Fruit fly (Drosophila melanogaster) whole organism, embryonic: Measurements from ENCODE around the gene Sulf1.
A peak's percentile ranks its signal among the peaks of the same experiment; 100 is the strongest.

Experiments used
- ATbp ChIP-seq: fragments of 200-800 bp; sonication (Bioruptor generic); optimal IDR thresholded peaks from 2 replicates; lab custom pipeline; 2017; ENCODE audit warnings: missing biosample characterization, mild to moderate bottlenecking, missing genetic modification characterization, missing genetic modification reagents
- Bgb ChIP-seq: fragments of 200-800 bp; sonication (Bioruptor generic); IDR thresholded peaks from 2 replicates; pipeline ENCODE4 v1.3.6; 2022; ENCODE audit warnings: missing biosample characterization, missing genetic modification characterization; ENCODE audit not compliant: partially characterized antibody
- BtbVII ChIP-seq: fragments of 200-800 bp; sonication (Bioruptor generic); optimal IDR thresholded peaks from 3 replicates; lab custom pipeline; 2017; ENCODE audit warnings: missing biosample characterization, mild to moderate bottlenecking, missing genetic modification characterization
- CG10267 ChIP-seq: fragments of 200-800 bp; sonication (Bioruptor generic); optimal IDR thresholded peaks from 2 replicates; lab custom pipeline; 2018; ENCODE audit warnings: missing biosample characterization, mild to moderate bottlenecking, missing genetic modification characterization, moderate library complexity
- CG10366 ChIP-seq: fragments of 200-800 bp; sonication (Bioruptor generic); IDR thresholded peaks from 2 replicates; pipeline ENCODE4 v1.3.6; 2022; ENCODE audit warnings: missing biosample characterization, missing genetic modification characterization
- CG12391 ChIP-seq: fragments of 200-800 bp; sonication (Bioruptor generic); optimal IDR thresholded peaks from 3 replicates; lab custom pipeline; 2018; ENCODE audit warnings: missing biosample characterization, mild to moderate bottlenecking, missing genetic modification characterization, moderate library complexity
- CG12744 ChIP-seq: fragments of 200-800 bp; sonication (Bioruptor generic); optimal IDR thresholded peaks from 2 replicates; lab custom pipeline; 2016; ENCODE audit warnings: missing biosample characterization, missing genetic modification characterization
- CG15073 ChIP-seq: fragments of 200-800 bp; sonication (Bioruptor generic); optimal IDR thresholded peaks from 2 replicates; lab custom pipeline; 2016; ENCODE audit warnings: missing biosample characterization, missing genetic modification characterization
- CG1529 ChIP-seq: fragments of 200-800 bp; sonication (Bioruptor generic); optimal IDR thresholded peaks from 3 replicates; lab custom pipeline; 2018; ENCODE audit warnings: missing biosample characterization, missing genetic modification characterization
- CG15696 ChIP-seq: fragments of 200-800 bp; sonication (Bioruptor generic); optimal IDR thresholded peaks from 2 replicates; lab custom pipeline; 2019; ENCODE audit warnings: missing biosample characterization, mild to moderate bottlenecking, missing genetic modification characterization, moderate library complexity
- CG17568 ChIP-seq: fragments of 200-800 bp; sonication (Bioruptor generic); optimal IDR thresholded peaks from 2 replicates; lab custom pipeline; 2018; ENCODE audit warnings: missing biosample characterization, mild to moderate bottlenecking, missing genetic modification characterization, moderate library complexity
- CG17912 ChIP-seq: fragments of 200-800 bp; sonication (Bioruptor generic); optimal IDR thresholded peaks from 2 replicates; lab custom pipeline; 2018; ENCODE audit warnings: missing biosample characterization, mild to moderate bottlenecking, missing genetic modification characterization
- CG2116 ChIP-seq: fragments of 200-800 bp; sonication (Bioruptor generic); optimal IDR thresholded peaks from 3 replicates; lab custom pipeline; 2018; ENCODE audit warnings: missing biosample characterization, mild to moderate bottlenecking, missing genetic modification characterization
- CG32532 ChIP-seq: fragments of 200-800 bp; sonication (Bioruptor generic); IDR thresholded peaks from 2 replicates; pipeline ENCODE4 v1.3.6; 2022; ENCODE audit warnings: missing biosample characterization, missing genetic modification characterization
- CG3281 ChIP-seq: fragments of 200-800 bp; sonication (Bioruptor generic); optimal IDR thresholded peaks from 3 replicates; lab custom pipeline; 2017; ENCODE audit warnings: missing biosample characterization, mild to moderate bottlenecking, missing genetic modification characterization
- CG33557 ChIP-seq: fragments of 200-800 bp; sonication (Bioruptor generic); optimal IDR thresholded peaks from 2 replicates; lab custom pipeline; 2019; ENCODE audit warnings: missing biosample characterization, mild to moderate bottlenecking, missing genetic modification characterization, moderate library complexity
- CG3407 ChIP-seq: fragments of 200-800 bp; sonication (Bioruptor generic); optimal IDR thresholded peaks from 2 replicates; lab custom pipeline; 2018; ENCODE audit warnings: missing biosample characterization, mild to moderate bottlenecking, missing genetic modification characterization
- CG34422 ChIP-seq: fragments of 200-800 bp; sonication (Bioruptor generic); IDR thresholded peaks from 3 replicates; pipeline ENCODE4 v1.3.6; 2022; ENCODE audit warnings: missing biosample characterization, missing genetic modification characterization
- CG3995 ChIP-seq: fragments of 200-800 bp; sonication (Bioruptor generic); optimal IDR thresholded peaks from 3 replicates; lab custom pipeline; 2016; ENCODE audit warnings: missing biosample characterization, missing genetic modification characterization
- CG6254 ChIP-seq: fragments of 200-800 bp; sonication (Bioruptor generic); optimal IDR thresholded peaks from 3 replicates; lab custom pipeline; 2017; ENCODE audit warnings: mild to moderate bottlenecking, missing biosample characterization, missing genetic modification reagents, missing genetic modification characterization
- CG8388 ChIP-seq: fragments of 200-800 bp; sonication (Bioruptor generic); optimal IDR thresholded peaks from 2 replicates; lab custom pipeline; 2019; ENCODE audit warnings: missing biosample characterization, mild to moderate bottlenecking, missing genetic modification characterization, moderate library complexity
- CG8478 ChIP-seq: fragments of >200 bp; optimal IDR thresholded peaks from 2 replicates; lab custom pipeline; 2018
- CG8944 ChIP-seq: fragments of 200-800 bp; sonication (Bioruptor generic); optimal IDR thresholded peaks from 3 replicates; lab custom pipeline; 2016; ENCODE audit warnings: missing biosample characterization, missing genetic modification characterization
- CG9215 ChIP-seq: fragments of 200-800 bp; sonication (Bioruptor generic); IDR thresholded peaks from 2 replicates; pipeline ENCODE4 v1.3.6; 2022; ENCODE audit warnings: missing biosample characterization, missing genetic modification characterization
- CG9932 ChIP-seq: fragments of 200-800 bp; sonication (Bioruptor generic); IDR thresholded peaks from 2 replicates; pipeline ENCODE4 v1.3.6; 2022; ENCODE audit warnings: missing biosample characterization, missing genetic modification characterization
- CrebB ChIP-seq: fragments of 200-800 bp; sonication (Bioruptor generic); optimal IDR thresholded peaks from 3 replicates; lab custom pipeline; 2018; ENCODE audit warnings: missing biosample characterization, mild to moderate bottlenecking, missing genetic modification characterization
- D19A ChIP-seq: fragments of 200-800 bp; optimal IDR thresholded peaks from 3 replicates; lab custom pipeline; 2019; ENCODE audit warnings: missing biosample characterization, mild to moderate bottlenecking, missing genetic modification characterization, moderate library complexity
- Dad ChIP-seq: fragments of 200-800 bp; sonication (Bioruptor generic); optimal IDR thresholded peaks from 3 replicates; lab custom pipeline; 2016; ENCODE audit warnings: missing biosample characterization, missing genetic modification characterization
- Drgx ChIP-seq: fragments of 200-800 bp; sonication (Bioruptor generic); IDR thresholded peaks from 2 replicates; pipeline ENCODE4 v1.3.6; 2022; ENCODE audit warnings: missing biosample characterization, missing genetic modification characterization
- Eip74EF ChIP-seq, 2 experiments: fragments of 200-800 bp in 1 of 2; fragments of >200 bp in 1 of 2; sonication (Bioruptor generic) in 1 of 2; optimal IDR thresholded peaks; 2 replicates each; lab custom pipeline; 2017 to 2019; ENCODE audit warnings: missing biosample characterization in 2 of 2, missing genetic modification characterization in 2 of 2, mild to moderate bottlenecking in 1 of 2, moderate library complexity in 1 of 2
- Ets97D ChIP-seq: fragments of 200-800 bp; sonication (Bioruptor generic); optimal IDR thresholded peaks from 3 replicates; lab custom pipeline; 2016; ENCODE audit warnings: missing biosample characterization, missing genetic modification characterization
- Fer1 ChIP-seq: fragments of 200-800 bp; sonication (Bioruptor generic); optimal IDR thresholded peaks from 2 replicates; lab custom pipeline; 2017; ENCODE audit warnings: missing biosample characterization, mild to moderate bottlenecking, missing genetic modification characterization
- Lim3 ChIP-seq: fragments of 200-800 bp; sonication (Bioruptor generic); IDR thresholded peaks from 2 replicates; pipeline ENCODE4 v1.3.6; 2022; ENCODE audit warnings: missing biosample characterization, missing genetic modification characterization
- Med ChIP-seq: fragments of 200-800 bp; sonication (Bioruptor generic); peaks from one replicate; lab custom pipeline; 2016; ENCODE audit warnings: missing biosample characterization, missing genetic modification characterization, mild to moderate bottlenecking, inconsistent platforms, moderate library complexity
- NfI ChIP-seq: fragments of 200-800 bp; sonication (Bioruptor generic); optimal IDR thresholded peaks from 3 replicates; lab custom pipeline; 2018; ENCODE audit warnings: missing biosample characterization, mild to moderate bottlenecking, missing genetic modification characterization, moderate library complexity
- Sin3A ChIP-seq: fragments of >200 bp; optimal IDR thresholded peaks from 2 replicates; lab custom pipeline; 2018
- Xrp1 ChIP-seq: fragments of 200-800 bp; sonication (Bioruptor generic); IDR thresholded peaks from 2 replicates; pipeline ENCODE4 v1.3.6; 2022; ENCODE audit warnings: missing biosample characterization, missing genetic modification characterization
- abd-A ChIP-seq: fragments of 200-800 bp; sonication (Bioruptor generic); optimal IDR thresholded peaks from 3 replicates; lab custom pipeline; 2019; ENCODE audit warnings: missing biosample characterization, mild to moderate bottlenecking, missing genetic modification characterization, moderate library complexity
- cato ChIP-seq: fragments of 200-800 bp; sonication (Bioruptor generic); optimal IDR thresholded peaks from 2 replicates; lab custom pipeline; 2016; ENCODE audit warnings: missing biosample characterization, missing genetic modification characterization, borderline replicate concordance
- corto ChIP-seq: fragments of 200-800 bp; sonication (Bioruptor generic); optimal IDR thresholded peaks from 2 replicates; lab custom pipeline; 2016; ENCODE audit warnings: missing biosample characterization, mild to moderate bottlenecking, missing genetic modification characterization, moderate library complexity
- dmrt11E ChIP-seq: fragments of 200-800 bp; sonication (Bioruptor generic); optimal IDR thresholded peaks from 3 replicates; lab custom pipeline; 2018; ENCODE audit warnings: missing biosample characterization, mild to moderate bottlenecking, missing genetic modification characterization, moderate library complexity
- ind ChIP-seq: fragments of 200-800 bp; sonication (Bioruptor generic); optimal IDR thresholded peaks from 3 replicates; lab custom pipeline; 2016; ENCODE audit warnings: missing biosample characterization, missing genetic modification characterization
- nom ChIP-seq: fragments of 200-800 bp; sonication (Bioruptor generic); optimal IDR thresholded peaks from 2 replicates; lab custom pipeline; 2017; ENCODE audit warnings: missing biosample characterization, missing genetic modification characterization, mild to moderate bottlenecking, moderate library complexity, missing genetic modification reagents
- prd ChIP-seq, 3 experiments: fragments of >200 bp in 2 of 3; fragments of 200-800 bp in 1 of 3; sonication (Bioruptor generic) in 1 of 3; optimal IDR thresholded peaks in 2 of 3; IDR thresholded peaks in 1 of 3; 2 replicates in 2 of 3; 3 replicates in 1 of 3; pipeline versions ENCODE4 v1.3.6 to Lab custom; 2017 to 2022; ENCODE audit warnings: missing biosample characterization in 1 of 3, missing genetic modification characterization in 1 of 3
- row ChIP-seq: fragments of 200-800 bp; sonication (Bioruptor generic); IDR thresholded peaks from 3 replicates; pipeline ENCODE4 v1.3.6; 2022; ENCODE audit warnings: missing biosample characterization, missing genetic modification characterization
- sc ChIP-seq, 3 experiments: fragments of >200 bp in 2 of 3; fragments of 200-800 bp in 1 of 3; sonication (Bioruptor generic) in 1 of 3; optimal IDR thresholded peaks; 2 replicates in 2 of 3; 3 replicates in 1 of 3; lab custom pipeline; 2017; ENCODE audit warnings: mild to moderate bottlenecking in 1 of 3, missing biosample characterization in 1 of 3, missing genetic modification characterization in 1 of 3, missing genetic modification reagents in 1 of 3
- ttk ChIP-seq: fragments of 200-800 bp; sonication (Bioruptor generic); IDR thresholded peaks from 2 replicates; pipeline ENCODE4 v2.1.2; 2022; ENCODE audit warnings: missing biosample characterization, missing genetic modification characterization
- z ChIP-seq: fragments of 200-800 bp; sonication (Bioruptor generic); IDR thresholded peaks from 3 replicates; pipeline ENCODE4 v1.3.6; 2022; ENCODE audit warnings: missing biosample characterization, missing genetic modification characterization

Gene Sulf1

dm6 chr3R:16287171-16287570, 52.2 kb downstream of the Sulf1 start:
- TF ChIP-seq nom (GFP tag; lab: Kevin White, UChicago): peak; percentile 47
- TF ChIP-seq Dad (GFP tag; lab: Kevin White, UChicago): no peak
- TF ChIP-seq D19A (tag; lab: Kevin White, UChicago): peak; percentile 31
- TF ChIP-seq Ets97D: no peak

dm6 chr3R:16285612-16286188, 53.7 kb downstream of the Sulf1 start:
- TF ChIP-seq CG6254 (GFP tag; lab: Kevin White, UChicago): no peak
- no peak for TF ChIP-seq CG34422
- no peak for TF ChIP-seq CG32532 (GFP tag; lab: Robert Waterston, UW)
- no peak for TF ChIP-seq CG10366 (GFP tag; lab: Robert Waterston, UW)
- no peak for TF ChIP-seq row (GFP tag; lab: Robert Waterston, UW)
- TF ChIP-seq CG8944 (GFP tag; lab: Kevin White, UChicago): no peak
- no peak for TF ChIP-seq sc (optimal IDR thresholded peaks at IDR 0.05; lab: Kevin White, UChicago)
- TF ChIP-seq sc (GFP tag; optimal IDR thresholded peaks at IDR 0.05; lab: Kevin White, UChicago): no peak
- peak; percentile 22 for TF ChIP-seq CG1529 (GFP tag; lab: Kevin White, UChicago)
- TF ChIP-seq Eip74EF (GFP tag; optimal IDR thresholded peaks at IDR 0.05; lab: Kevin White, UChicago): peak in 1 of 2 experiments; percentile 7
- no peak for TF ChIP-seq CG10267 (tag; lab: Kevin White, UChicago)
- peak; percentile 21 for TF ChIP-seq CG3995 (GFP tag; lab: Kevin White, UChicago)
- no peak for TF ChIP-seq ind (GFP tag; lab: Kevin White, UChicago)
- TF ChIP-seq CG3407: peak; percentile 7
- TF ChIP-seq Sin3A (lab: Kevin White, UChicago): no peak
- TF ChIP-seq ttk (GFP tag; lab: Robert Waterston, UW): no peak
- no peak; the same call in 1 of the 2 replicates for TF ChIP-seq Xrp1 (GFP tag; lab: Robert Waterston, UW)
- peak; percentile 4 for TF ChIP-seq dmrt11E
- TF ChIP-seq Drgx: no peak
- no peak for TF ChIP-seq CG17912 (GFP tag; lab: Kevin White, UChicago)
- no peak for TF ChIP-seq CG2116
- TF ChIP-seq CrebB (tag; lab: Kevin White, UChicago): no peak
- no peak for TF ChIP-seq CG9932
- TF ChIP-seq CG3281 (GFP tag; lab: Kevin White, UChicago): peak; percentile 24
- TF ChIP-seq CG12391 (tag; lab: Kevin White, UChicago): no peak
- TF ChIP-seq CG15073 (GFP tag; lab: Kevin White, UChicago): no peak
- peak; percentile 27 for TF ChIP-seq Med (GFP tag; lab: Kevin White, UChicago)
- TF ChIP-seq CG17568: peak; percentile 15
- TF ChIP-seq Bgb (GFP tag; lab: Robert Waterston, UW): no peak
- no peak for TF ChIP-seq prd (optimal IDR thresholded peaks at IDR 0.05; lab: Kevin White, UChicago)
- TF ChIP-seq prd (GFP tag; IDR thresholded peaks at IDR 0.05; lab: Robert Waterston, UW): no peak
- TF ChIP-seq cato (GFP tag; lab: Kevin White, UChicago): no peak
- TF ChIP-seq z (GFP tag; lab: Robert Waterston, UW): peak; percentile 63; the same call in 1 of the 3 replicates
- TF ChIP-seq CG33557 (GFP tag; lab: Kevin White, UChicago): peak; percentile 34
- TF ChIP-seq CG8388 (GFP tag; lab: Kevin White, UChicago): no peak
- TF ChIP-seq CG15696 (tag; lab: Kevin White, UChicago): peak; percentile 27
- TF ChIP-seq CG8478 (lab: Kevin White, UChicago): no peak
- no peak for TF ChIP-seq Fer1 (GFP tag; lab: Kevin White, UChicago)
- peak; percentile 19 for TF ChIP-seq ATbp (GFP tag; lab: Kevin White, UChicago)
- TF ChIP-seq BtbVII (GFP tag; lab: Kevin White, UChicago): peak; percentile 22
- no peak for TF ChIP-seq CG12744
- no peak for TF ChIP-seq abd-A (tag; lab: Kevin White, UChicago)
- TF ChIP-seq CG9215: no peak
- no peak for TF ChIP-seq NfI (GFP tag; lab: Kevin White, UChicago)
- TF ChIP-seq corto (GFP tag; lab: Kevin White, UChicago): no peak
- no peak for TF ChIP-seq Lim3 (GFP tag; lab: Robert Waterston, UW)
